Fruit fly (Drosophila melanogaster) whole organism, wandering third instar larva: ENCODE data around the gene CG14234.

Experiments
- Abd-B ChIP-seq: fragments of >200 bp; optimal IDR thresholded peaks from 2 replicates; lab custom pipeline; 2017; ENCODE audit warnings: missing biosample characterization, missing genetic modification characterization
- CG32264 ChIP-seq: fragments of 200-800 bp; sonication (Bioruptor generic); optimal IDR thresholded peaks from 2 replicates; lab custom pipeline; 2016; ENCODE audit warnings: missing biosample characterization, missing genetic modification characterization
- CG9705 ChIP-seq: fragments of 200-800 bp; sonication (Bioruptor generic); optimal IDR thresholded peaks from 2 replicates; lab custom pipeline; 2018; ENCODE audit warnings: missing biosample characterization, mild to moderate bottlenecking, missing genetic modification characterization
- Dfd ChIP-seq: fragments of >200 bp; optimal IDR thresholded peaks from 2 replicates; lab custom pipeline; 2017; ENCODE audit warnings: missing biosample characterization, missing genetic modification characterization
- Dif ChIP-seq: fragments of 200-275, 200-300 bp; sonication (Bioruptor generic); optimal IDR thresholded peaks from 2 replicates; lab custom pipeline; 2018; ENCODE audit warnings: missing biosample characterization, missing genetic modification characterization; ENCODE audit not compliant: partially characterized antibody
- GATAd ChIP-seq: sonication (Bioruptor generic); optimal IDR thresholded peaks from 2 replicates; lab custom pipeline; 2016; ENCODE audit warnings: missing biosample characterization, missing genetic modification characterization
- HLH106 ChIP-seq: fragments of 200-800 bp; optimal IDR thresholded peaks from 3 replicates; lab custom pipeline; 2019; ENCODE audit warnings: missing biosample characterization, mild to moderate bottlenecking, missing genetic modification characterization, moderate library complexity
- Hnf4 ChIP-seq: fragments of 200-800 bp; sonication (Bioruptor generic); optimal IDR thresholded peaks from 2 replicates; lab custom pipeline; 2016; ENCODE audit warnings: missing biosample characterization, mild to moderate bottlenecking, missing genetic modification characterization
- Hr78 ChIP-seq: fragments of >200 bp; optimal IDR thresholded peaks from 2 replicates; lab custom pipeline; 2017; ENCODE audit warnings: missing biosample characterization, missing genetic modification characterization
- Hr83 ChIP-seq: fragments of 200-300 bp; sonication (Bioruptor generic); optimal IDR thresholded peaks from 2 replicates; lab custom pipeline; 2016; ENCODE audit warnings: missing biosample characterization, mild to moderate bottlenecking, missing genetic modification characterization, moderate library complexity; ENCODE audit not compliant: poor library complexity, severe bottlenecking
- Jra ChIP-seq: sonication (Bioruptor generic); optimal IDR thresholded peaks from 2 replicates; lab custom pipeline; 2016; ENCODE audit warnings: missing biosample characterization, missing genetic modification characterization
- Mio ChIP-seq: sonication (Bioruptor generic); optimal IDR thresholded peaks from 2 replicates; lab custom pipeline; 2016; ENCODE audit warnings: missing biosample characterization, missing genetic modification characterization
- Myc ChIP-seq: fragments of >200 bp; optimal IDR thresholded peaks from 2 replicates; lab custom pipeline; 2017
- N ChIP-seq: fragments of >200 bp; optimal IDR thresholded peaks from 2 replicates; lab custom pipeline; 2018; ENCODE audit warnings: missing biosample characterization, missing external identifiers, missing genetic modification characterization
- OdsH ChIP-seq: fragments of 200-800 bp; sonication (Bioruptor generic); optimal IDR thresholded peaks from 2 replicates; lab custom pipeline; 2016; ENCODE audit warnings: missing biosample characterization, mild to moderate bottlenecking, missing genetic modification characterization
- Rel ChIP-seq, 2 experiments: fragments of 200-800 bp; sonication (Bioruptor generic) in 1 of 2; optimal IDR thresholded peaks; 2 replicates in 1 of 2; 3 replicates in 1 of 2; lab custom pipeline; 2016 to 2019; ENCODE audit warnings: mild to moderate bottlenecking in 2 of 2, missing biosample characterization in 2 of 2, missing genetic modification characterization in 2 of 2, moderate library complexity in 1 of 2
- Sp1 ChIP-seq: fragments of 200-800 bp; sonication (Bioruptor generic); optimal IDR thresholded peaks from 3 replicates; lab custom pipeline; 2019; ENCODE audit warnings: missing biosample characterization, mild to moderate bottlenecking, missing genetic modification characterization, moderate library complexity
- Vsx2 ChIP-seq: fragments of 200-300, 225-300 bp; sonication (Bioruptor generic); optimal IDR thresholded peaks from 2 replicates; lab custom pipeline; 2018; ENCODE audit warnings: missing biosample characterization, missing genetic modification characterization; ENCODE audit not compliant: partially characterized antibody
- br ChIP-seq: fragments of 200-800 bp; sonication (Bioruptor generic); optimal IDR thresholded peaks from 2 replicates; lab custom pipeline; 2016; ENCODE audit warnings: missing biosample characterization, missing genetic modification characterization
- brk ChIP-seq: fragments of 200-800 bp; sonication (Bioruptor generic); optimal IDR thresholded peaks from 2 replicates; lab custom pipeline; 2016; ENCODE audit warnings: missing biosample characterization, mild to moderate bottlenecking, missing genetic modification characterization
- dl ChIP-seq, 2 experiments: fragments of 175-275, 200-275 bp in 1 of 2; fragments of 200-275 bp in 1 of 2; sonication (Bioruptor generic); optimal IDR thresholded peaks; lab custom pipeline; 2018; ENCODE audit warnings: mild to moderate bottlenecking in 2 of 2, missing biosample characterization in 2 of 2, missing genetic modification characterization in 2 of 2, moderate library complexity in 2 of 2; ENCODE audit not compliant: partially characterized antibody in 2 of 2, insufficient read depth in 1 of 2
- dmrt93B ChIP-seq: fragments of 200-800 bp; sonication (Bioruptor generic); optimal IDR thresholded peaks from 2 replicates; lab custom pipeline; 2018; ENCODE audit warnings: missing biosample characterization, mild to moderate bottlenecking, missing genetic modification characterization
- dsf ChIP-seq: sonication (Bioruptor generic); optimal IDR thresholded peaks from 2 replicates; lab custom pipeline; 2016; ENCODE audit warnings: missing biosample characterization, missing genetic modification characterization, borderline replicate concordance
- ey ChIP-seq: fragments of 200-800 bp; sonication (Bioruptor generic); optimal IDR thresholded peaks from 2 replicates; lab custom pipeline; 2016; ENCODE audit warnings: missing biosample characterization, missing genetic modification characterization
- foxo ChIP-seq, 2 experiments: fragments of 200-800 bp; sonication (Bioruptor generic); optimal IDR thresholded peaks; 2 replicates in 1 of 2; 3 replicates in 1 of 2; lab custom pipeline; 2016 to 2017; ENCODE audit warnings: missing biosample characterization in 2 of 2, missing genetic modification characterization in 2 of 2
- fru ChIP-seq: fragments of 200-800 bp; sonication (Bioruptor generic); optimal IDR thresholded peaks from 3 replicates; lab custom pipeline; 2016; ENCODE audit warnings: missing biosample characterization, mild to moderate bottlenecking, missing genetic modification characterization
- h ChIP-seq: fragments of 200-800 bp; sonication (Bioruptor generic); optimal IDR thresholded peaks from 3 replicates; lab custom pipeline; 2016; ENCODE audit warnings: missing biosample characterization, mild to moderate bottlenecking, missing genetic modification characterization
- jim ChIP-seq: fragments of 175-275, 200-325 bp; sonication (Bioruptor generic); optimal IDR thresholded peaks from 2 replicates; lab custom pipeline; 2016; ENCODE audit warnings: missing biosample characterization, mild to moderate bottlenecking, missing genetic modification characterization
- lola ChIP-seq: fragments of >200 bp; optimal IDR thresholded peaks from 2 replicates; lab custom pipeline; 2017; ENCODE audit warnings: missing biosample characterization, missing genetic modification characterization
- pan ChIP-seq: fragments of >200 bp; optimal IDR thresholded peaks from 2 replicates; lab custom pipeline; 2017
- psq ChIP-seq: fragments of 200-800 bp; sonication (Bioruptor generic); optimal IDR thresholded peaks from 3 replicates; lab custom pipeline; 2017; ENCODE audit warnings: missing biosample characterization, mild to moderate bottlenecking, missing genetic modification characterization, moderate library complexity
- rgr ChIP-seq: fragments of 200-800 bp; sonication (Bioruptor generic); optimal IDR thresholded peaks from 3 replicates; lab custom pipeline; 2016; ENCODE audit warnings: missing biosample characterization, mild to moderate bottlenecking, missing genetic modification characterization
- sage ChIP-seq: fragments of 200-800 bp; sonication (Bioruptor generic); optimal IDR thresholded peaks from 2 replicates; lab custom pipeline; 2016; ENCODE audit warnings: missing biosample characterization, mild to moderate bottlenecking, missing genetic modification characterization
- sv ChIP-seq: fragments of 200-800 bp; sonication (Bioruptor generic); optimal IDR thresholded peaks from 3 replicates; lab custom pipeline; 2016; ENCODE audit warnings: missing biosample characterization, missing genetic modification characterization
- usp ChIP-seq: fragments of >200 bp; optimal IDR thresholded peaks from 2 replicates; lab custom pipeline; 2017; ENCODE audit warnings: missing biosample characterization, missing genetic modification characterization
- woc ChIP-seq: sonication (Bioruptor generic); optimal IDR thresholded peaks from 2 replicates; lab custom pipeline; 2016; ENCODE audit warnings: missing biosample characterization, mild to moderate bottlenecking, missing genetic modification characterization

CG14234 gene

DNA sequence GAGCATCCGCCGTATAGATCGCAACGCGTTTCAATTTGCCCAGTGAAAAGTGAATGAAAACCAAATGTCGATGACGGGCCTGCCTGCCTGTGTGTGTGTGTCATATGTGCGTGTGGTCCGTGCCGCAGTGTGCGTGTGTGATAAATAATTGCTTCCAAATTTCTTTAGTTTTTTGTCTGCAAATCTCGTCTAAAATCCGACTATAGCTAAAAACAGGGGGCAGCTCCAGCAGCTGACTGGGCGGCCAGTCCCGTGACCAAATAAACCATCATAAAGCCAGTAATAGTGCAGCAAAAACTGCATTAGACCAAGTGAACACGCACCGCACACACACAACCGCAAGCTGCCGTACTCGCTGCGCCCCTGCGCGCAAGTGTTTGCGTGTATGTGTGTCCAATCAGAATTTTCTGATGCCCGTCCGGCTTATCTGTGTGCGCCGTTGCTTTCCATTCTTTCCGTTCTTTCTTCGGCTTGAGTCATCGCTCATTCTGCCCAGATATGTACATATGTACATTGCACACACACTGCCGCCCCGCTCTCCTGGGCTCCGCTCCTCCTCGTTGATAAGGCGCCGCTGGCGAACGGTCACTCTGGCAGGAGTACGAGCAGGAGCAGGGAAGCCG lies 38.0 kb upstream of the CG14234 start:
- TF ChIP-seq usp (GFP tag; lab: Kevin White, UChicago) (no peak), Jra (GFP tag; lab: Kevin White, UChicago) (peak; percentile 41), Abd-B (peak; percentile 50), psq (GFP tag; lab: Kevin White, UChicago) (peak; percentile 44), foxo (GFP tag; optimal IDR thresholded peaks at IDR 0.05; lab: Kevin White, UChicago) (peak in 1 of 2 experiments; percentile 7), h (peak; percentile 38), woc (GFP tag; lab: Kevin White, UChicago) (no peak), OdsH (GFP tag; lab: Kevin White, UChicago) (peak; percentile 19), dmrt93B (no peak), Dif (GFP tag; lab: Kevin White, UChicago) (peak; percentile 16), dsf (GFP tag; lab: Kevin White, UChicago) (no peak), brk (no peak), lola (GFP tag; lab: Kevin White, UChicago) (no peak), ey (GFP tag; lab: Kevin White, UChicago) (no peak), CG32264 (GFP tag; lab: Kevin White, UChicago) (no peak), GATAd (GFP tag; lab: Kevin White, UChicago) (no peak), Dfd (GFP tag; lab: Kevin White, UChicago) (no peak), sv (GFP tag; lab: Kevin White, UChicago) (no peak), Myc (lab: Kevin White, UChicago) (no peak), HLH106 (peak; percentile 20), N (peak; percentile 96), pan (lab: Kevin White, UChicago) (no peak), Sp1 (GFP tag; lab: Kevin White, UChicago) (peak; percentile 12), CG9705 (GFP tag; lab: Kevin White, UChicago) (peak; percentile 48), Hnf4 (GFP tag; lab: Kevin White, UChicago) (no peak), sage (GFP tag; lab: Kevin White, UChicago) (no peak), Rel (GFP tag; optimal IDR thresholded peaks at IDR 0.05; lab: Kevin White, UChicago) (no peak), Rel (tag; optimal IDR thresholded peaks at IDR 0.05; lab: Kevin White, UChicago) (peak; percentile 9), fru (GFP tag; lab: Kevin White, UChicago) (no peak), Hr83 (GFP tag; lab: Kevin White, UChicago) (peak; percentile 62), br (GFP tag; lab: Kevin White, UChicago) (no peak), Hr78 (GFP tag; lab: Kevin White, UChicago) (no peak), rgr (peak; percentile 30)

DNA sequence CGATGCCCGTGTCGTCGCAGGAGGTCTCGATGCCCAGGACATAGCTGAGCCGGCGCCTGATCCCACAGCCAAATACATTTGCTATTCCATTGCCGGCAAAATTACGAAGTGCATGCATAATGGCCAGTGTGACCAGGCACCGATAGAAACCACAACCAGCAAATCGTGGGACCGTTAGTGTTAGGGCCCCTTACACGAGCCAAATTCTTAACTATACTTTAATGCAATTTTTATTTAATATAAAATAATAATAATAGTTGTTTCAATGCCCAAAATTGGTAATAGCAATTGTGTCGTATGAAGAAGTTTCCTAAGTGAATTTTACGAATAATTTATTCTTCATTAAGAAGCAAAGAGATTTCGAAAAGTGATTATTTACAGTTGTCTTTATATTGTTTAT lies 33.8 kb upstream of the CG14234 start, which contains the start of gene Tcs4:
Gene Tcs4, minus strand, starts transcription at position 145 of the 400 bp plus-strand sequence.
- TF ChIP-seq Sp1 (GFP tag; lab: Kevin White, UChicago) (peak; percentile 0), dl (GFP tag; optimal IDR thresholded peaks at IDR 0.05; lab: Kevin White, UChicago; ENCODE audit: insufficient read depth in 1 of 2, partially characterized antibody in 2 of 2) (peak in 1 of 2 experiments; percentile 4), OdsH (GFP tag; lab: Kevin White, UChicago) (no peak), Dif (GFP tag; lab: Kevin White, UChicago) (peak; percentile 97), HLH106 (peak; percentile 29), dmrt93B (no peak), sage (GFP tag; lab: Kevin White, UChicago) (no peak), rgr (peak; percentile 18)

DNA sequence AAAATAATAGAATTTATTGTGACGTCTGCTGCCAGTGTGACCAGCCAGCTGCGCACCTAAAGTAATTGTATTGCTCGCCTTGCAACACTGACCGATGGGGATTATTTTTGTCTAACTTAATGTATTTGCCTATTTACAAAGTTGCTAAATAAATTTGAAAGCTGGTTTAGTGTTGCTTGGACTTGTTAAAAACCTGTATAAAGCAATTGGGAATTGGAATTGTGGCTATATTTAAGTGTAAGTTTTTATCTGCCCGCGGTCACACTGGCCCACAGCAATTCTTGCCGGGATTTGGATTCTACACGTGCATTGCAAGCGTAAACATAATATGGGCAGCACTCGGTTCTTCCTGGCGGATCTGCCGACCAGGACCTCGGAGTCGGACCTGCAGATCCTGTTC lies 31.3 kb upstream of the CG14234 start, which contains the start of the genes CG14230 and CG14232:
Gene CG14230, plus strand, starts transcription at position 94 of the 400 bp plus-strand sequence.
Gene CG14232, minus strand, starts transcription at position 177 of the 400 bp plus-strand sequence.
- TF ChIP-seq Abd-B (no peak), GATAd (GFP tag; lab: Kevin White, UChicago) (no peak), HLH106 (no peak), Rel (GFP tag; optimal IDR thresholded peaks at IDR 0.05; lab: Kevin White, UChicago) (no peak), Rel (tag; optimal IDR thresholded peaks at IDR 0.05; lab: Kevin White, UChicago) (peak; percentile 81), jim (GFP tag; lab: Kevin White, UChicago) (no peak), Hnf4 (GFP tag; lab: Kevin White, UChicago) (no peak), pan (lab: Kevin White, UChicago) (no peak), fru (GFP tag; lab: Kevin White, UChicago) (peak; percentile 52), woc (GFP tag; lab: Kevin White, UChicago) (no peak), sv (GFP tag; lab: Kevin White, UChicago) (no peak), Vsx2 (GFP tag; lab: Kevin White, UChicago) (no peak), Sp1 (GFP tag; lab: Kevin White, UChicago) (peak; percentile 5), lola (GFP tag; lab: Kevin White, UChicago) (no peak), Mio (no peak), rgr (peak; percentile 23), ey (GFP tag; lab: Kevin White, UChicago) (no peak), Myc (lab: Kevin White, UChicago) (peak; percentile 35), sage (GFP tag; lab: Kevin White, UChicago) (no peak)
